Fruit fly (Drosophila melanogaster) whole organism, embryonic: ENCODE results near the gene CG32074.

Experiments used
- Awh ChIP-seq: fragments of 200-800 bp; sonication (Bioruptor generic); IDR thresholded peaks from 2 replicates; pipeline ENCODE4, ENCODE4 v1.3.6; 2022; ENCODE audit warnings: missing biosample characterization, missing genetic modification characterization
- CG10321 ChIP-seq: fragments of 200-800 bp; sonication (Bioruptor generic); IDR thresholded peaks from 2 replicates; pipeline ENCODE4 v1.3.6; 2022; ENCODE audit warnings: missing biosample characterization, missing genetic modification characterization
- CG14441 ChIP-seq: fragments of 200-800 bp; sonication (Bioruptor generic); IDR thresholded peaks from 2 replicates; pipeline ENCODE4 v1.3.6; 2022; ENCODE audit warnings: missing biosample characterization, missing genetic modification characterization
- CG14860 ChIP-seq: fragments of 200-800 bp; sonication (Bioruptor generic); IDR thresholded peaks from 3 replicates; pipeline ENCODE4 v1.3.6; 2022; ENCODE audit warnings: missing biosample characterization, missing genetic modification characterization; ENCODE audit not compliant: partially characterized antibody
- CG15601 ChIP-seq: fragments of 200-800 bp; sonication (Bioruptor generic); optimal IDR thresholded peaks from 3 replicates; lab custom pipeline; 2019; ENCODE audit warnings: missing biosample characterization, mild to moderate bottlenecking, missing genetic modification characterization, moderate library complexity
- CG17612 ChIP-seq: fragments of 200-800 bp; sonication (Bioruptor generic); IDR thresholded peaks from 2 replicates; pipeline ENCODE4 v1.3.6; 2022; ENCODE audit warnings: missing biosample characterization, missing genetic modification characterization
- CG17912 ChIP-seq: fragments of 200-800 bp; sonication (Bioruptor generic); optimal IDR thresholded peaks from 2 replicates; lab custom pipeline; 2018; ENCODE audit warnings: missing biosample characterization, mild to moderate bottlenecking, missing genetic modification characterization
- CG1832 ChIP-seq: fragments of 200-800 bp; sonication (Bioruptor generic); optimal IDR thresholded peaks from 2 replicates; lab custom pipeline; 2017; ENCODE audit warnings: missing biosample characterization, mild to moderate bottlenecking, missing genetic modification characterization, inconsistent platforms
- CG31224 ChIP-seq: fragments of 200-800 bp; sonication (Bioruptor generic); IDR thresholded peaks from 2 replicates; pipeline ENCODE4 v1.3.6; 2022; ENCODE audit warnings: missing biosample characterization, missing genetic modification characterization
- CG31441 ChIP-seq: fragments of 200-800 bp; sonication (Bioruptor generic); IDR thresholded peaks from 2 replicates; pipeline ENCODE4 v1.3.6; 2022; ENCODE audit warnings: missing biosample characterization, missing genetic modification characterization
- CG33213 ChIP-seq: fragments of 200-800 bp; sonication (Bioruptor generic); optimal IDR thresholded peaks from 3 replicates; lab custom pipeline; 2016; ENCODE audit warnings: missing biosample characterization, missing genetic modification characterization
- CG3847 ChIP-seq: fragments of 200-800 bp; sonication (Bioruptor generic); IDR thresholded peaks from 2 replicates; pipeline ENCODE4 v1.3.6; 2022; ENCODE audit warnings: missing biosample characterization, missing genetic modification characterization
- CG43689 ChIP-seq: fragments of 200-800 bp; sonication (Bioruptor generic); IDR thresholded peaks from 2 replicates; pipeline ENCODE4 v1.3.6; 2022; ENCODE audit warnings: missing biosample characterization, missing genetic modification characterization
- CG4730 ChIP-seq: fragments of 200-800 bp; sonication (Bioruptor generic); IDR thresholded peaks from 2 replicates; pipeline ENCODE4 v1.3.6; 2022; ENCODE audit warnings: missing biosample characterization, missing genetic modification characterization
- CG6683 ChIP-seq: fragments of 200-800 bp; sonication (Bioruptor generic); optimal IDR thresholded peaks from 2 replicates; lab custom pipeline; 2017; ENCODE audit warnings: missing biosample characterization, mild to moderate bottlenecking, missing genetic modification characterization, missing genetic modification reagents
- CG8924 ChIP-seq: fragments of 200-800 bp; optimal IDR thresholded peaks from 3 replicates; lab custom pipeline; 2019; ENCODE audit warnings: missing biosample characterization, mild to moderate bottlenecking, missing genetic modification characterization, moderate library complexity
- CHES-1-like ChIP-seq: fragments of 200-800 bp; sonication (Bioruptor generic); optimal IDR thresholded peaks from 2 replicates; lab custom pipeline; 2016; ENCODE audit warnings: missing biosample characterization, missing genetic modification characterization
- CTCF ChIP-seq: fragments of 200-800 bp; sonication (Bioruptor generic); optimal IDR thresholded peaks from 2 replicates; lab custom pipeline; 2017; ENCODE audit warnings: missing biosample characterization, mild to moderate bottlenecking, missing genetic modification characterization, moderate library complexity
- Camta ChIP-seq: fragments of 200-800 bp; sonication (Bioruptor generic); optimal IDR thresholded peaks from 2 replicates; lab custom pipeline; 2016; ENCODE audit warnings: missing biosample characterization, missing genetic modification characterization
- Dfd ChIP-seq, 2 experiments: fragments of >200 bp; optimal IDR thresholded peaks; 2 replicates each; lab custom pipeline; 2017; ENCODE audit warnings: missing biosample characterization in 2 of 2, missing genetic modification characterization in 2 of 2
- Dip2 ChIP-seq: fragments of 200-800 bp; sonication (Bioruptor generic); IDR thresholded peaks from 2 replicates; pipeline ENCODE4 v1.3.6; 2022; ENCODE audit warnings: missing biosample characterization, missing genetic modification characterization
- ERR ChIP-seq: fragments of 200-800 bp; sonication (Bioruptor generic); optimal IDR thresholded peaks from 2 replicates; lab custom pipeline; 2016; ENCODE audit warnings: missing biosample characterization, missing genetic modification characterization
- Eip74EF ChIP-seq, 2 experiments: fragments of 200-800 bp in 1 of 2; fragments of >200 bp in 1 of 2; sonication (Bioruptor generic) in 1 of 2; optimal IDR thresholded peaks; 2 replicates each; lab custom pipeline; 2017 to 2019; ENCODE audit warnings: missing biosample characterization in 2 of 2, missing genetic modification characterization in 2 of 2, mild to moderate bottlenecking in 1 of 2, moderate library complexity in 1 of 2
- Ets97D ChIP-seq: fragments of 200-800 bp; sonication (Bioruptor generic); optimal IDR thresholded peaks from 3 replicates; lab custom pipeline; 2016; ENCODE audit warnings: missing biosample characterization, missing genetic modification characterization
- HLHmδ ChIP-seq: fragments of 200-800 bp; sonication (Bioruptor generic); optimal IDR thresholded peaks from 2 replicates; lab custom pipeline; 2018; ENCODE audit warnings: missing biosample characterization, mild to moderate bottlenecking, missing genetic modification characterization, moderate library complexity
- Hey ChIP-seq: fragments of 200-800 bp; sonication (Bioruptor generic); optimal IDR thresholded peaks from 3 replicates; lab custom pipeline; 2018; ENCODE audit warnings: missing biosample characterization, mild to moderate bottlenecking, missing genetic modification characterization
- Nf-YC ChIP-seq: fragments of 200-800 bp; optimal IDR thresholded peaks from 3 replicates; lab custom pipeline; 2019; ENCODE audit warnings: missing biosample characterization, mild to moderate bottlenecking, missing genetic modification characterization, moderate library complexity
- NfI ChIP-seq: fragments of 200-800 bp; sonication (Bioruptor generic); optimal IDR thresholded peaks from 3 replicates; lab custom pipeline; 2018; ENCODE audit warnings: missing biosample characterization, mild to moderate bottlenecking, missing genetic modification characterization, moderate library complexity
- Pdp1 ChIP-seq, 2 experiments: fragments of 200-800 bp; sonication (Bioruptor generic); optimal IDR thresholded peaks; 3 replicates each; lab custom pipeline; 2016; ENCODE audit warnings: missing biosample characterization in 2 of 2, missing genetic modification characterization in 2 of 2, mild to moderate bottlenecking in 1 of 2, moderate library complexity in 1 of 2
- Rx ChIP-seq: fragments of 200-800 bp; sonication (Bioruptor generic); IDR thresholded peaks from 2 replicates; pipeline ENCODE4 v1.3.6; 2022; ENCODE audit warnings: missing biosample characterization, missing genetic modification characterization
- Side ChIP-seq: fragments of 200-800 bp; sonication (Bioruptor generic); optimal IDR thresholded peaks from 2 replicates; lab custom pipeline; 2016; ENCODE audit warnings: missing biosample characterization, missing genetic modification characterization
- Spps ChIP-seq: fragments of 200-800 bp; sonication (Bioruptor generic); optimal IDR thresholded peaks from 2 replicates; lab custom pipeline; 2018; ENCODE audit warnings: missing biosample characterization, mild to moderate bottlenecking, missing genetic modification characterization
- ab ChIP-seq: fragments of 200-800 bp; sonication (Bioruptor generic); optimal IDR thresholded peaks from 2 replicates; lab custom pipeline; 2016; ENCODE audit warnings: missing biosample characterization, missing genetic modification characterization
- abd-A ChIP-seq: fragments of 200-800 bp; sonication (Bioruptor generic); optimal IDR thresholded peaks from 3 replicates; lab custom pipeline; 2019; ENCODE audit warnings: missing biosample characterization, mild to moderate bottlenecking, missing genetic modification characterization, moderate library complexity
- br ChIP-seq: fragments of >200 bp; optimal IDR thresholded peaks from 2 replicates; lab custom pipeline; 2017
- cas ChIP-seq: fragments of 200-800 bp; sonication (Bioruptor generic); IDR thresholded peaks from 2 replicates; pipeline ENCODE4 v1.3.6; 2022; ENCODE audit warnings: missing biosample characterization, missing genetic modification characterization
- dati ChIP-seq: fragments of 200-800 bp; sonication (Bioruptor generic); IDR thresholded peaks from 2 replicates; pipeline ENCODE4 v1.3.6; 2022; ENCODE audit warnings: missing biosample characterization, missing genetic modification characterization
- dimm ChIP-seq: fragments of 200-800 bp; sonication (Bioruptor generic); IDR thresholded peaks from 2 replicates; pipeline ENCODE4 v1.3.6; 2022; ENCODE audit warnings: missing biosample characterization, missing genetic modification characterization
- dmrt99B ChIP-seq: fragments of 200-800 bp; sonication (Bioruptor generic); optimal IDR thresholded peaks from 2 replicates; lab custom pipeline; 2018; ENCODE audit warnings: missing biosample characterization, mild to moderate bottlenecking, missing genetic modification characterization, moderate library complexity
- ftz-f1 ChIP-seq: fragments of 200-800 bp; sonication (Bioruptor generic); optimal IDR thresholded peaks from 2 replicates; lab custom pipeline; 2016; ENCODE audit warnings: missing biosample characterization, missing genetic modification characterization
- gcm2 ChIP-seq: fragments of 200-800 bp; sonication (Bioruptor generic); optimal IDR thresholded peaks from 2 replicates; lab custom pipeline; 2016; ENCODE audit warnings: missing biosample characterization, missing genetic modification characterization
- her ChIP-seq: fragments of 200-800 bp; sonication (Bioruptor generic); optimal IDR thresholded peaks from 2 replicates; lab custom pipeline; 2016; ENCODE audit warnings: missing biosample characterization, missing genetic modification characterization
- maf-S ChIP-seq: fragments of 200-800 bp; sonication (Bioruptor generic); optimal IDR thresholded peaks from 2 replicates; lab custom pipeline; 2016; ENCODE audit warnings: missing biosample characterization, missing genetic modification characterization
- p53 ChIP-seq: fragments of 200-800 bp; sonication (Bioruptor generic); optimal IDR thresholded peaks from 2 replicates; lab custom pipeline; 2016; ENCODE audit warnings: missing biosample characterization, missing genetic modification characterization
- pita ChIP-seq: fragments of 200-800 bp; sonication (Bioruptor generic); optimal IDR thresholded peaks from 2 replicates; lab custom pipeline; 2017; ENCODE audit warnings: missing biosample characterization, mild to moderate bottlenecking, missing genetic modification characterization
- pzg ChIP-seq: fragments of 200-800 bp; sonication (Bioruptor generic); optimal IDR thresholded peaks from 3 replicates; lab custom pipeline; 2018; ENCODE audit warnings: missing biosample characterization, mild to moderate bottlenecking, missing genetic modification characterization, moderate library complexity
- sc ChIP-seq, 3 experiments: fragments of >200 bp in 2 of 3; fragments of 200-800 bp in 1 of 3; sonication (Bioruptor generic) in 1 of 3; optimal IDR thresholded peaks; 2 replicates in 2 of 3; 3 replicates in 1 of 3; lab custom pipeline; 2017; ENCODE audit warnings: mild to moderate bottlenecking in 1 of 3, missing biosample characterization in 1 of 3, missing genetic modification characterization in 1 of 3, missing genetic modification reagents in 1 of 3
- sens ChIP-seq: fragments of 200-800 bp; sonication (Bioruptor generic); peaks from one replicate; lab custom pipeline; 2016; ENCODE audit warnings: missing biosample characterization, missing genetic modification characterization
- trh ChIP-seq: fragments of 200-800 bp; sonication (Bioruptor generic); optimal IDR thresholded peaks from 2 replicates; lab custom pipeline; 2016; ENCODE audit warnings: missing biosample characterization, missing genetic modification characterization
- unpg ChIP-seq: fragments of 200-800 bp; sonication (Bioruptor generic); optimal IDR thresholded peaks from 3 replicates; lab custom pipeline; 2018; ENCODE audit warnings: missing biosample characterization, mild to moderate bottlenecking, missing genetic modification characterization, moderate library complexity
- wdn ChIP-seq: fragments of 200-800 bp; sonication (Bioruptor generic); IDR thresholded peaks from 2 replicates; pipeline ENCODE4 v1.3.6; 2022; ENCODE audit warnings: missing biosample characterization, missing genetic modification characterization
- wor ChIP-seq: fragments of 200-800 bp; sonication (Bioruptor generic); IDR thresholded peaks from 2 replicates; pipeline ENCODE4 v1.3.6; 2022; ENCODE audit warnings: missing biosample characterization, missing genetic modification characterization

Gene CG32074

DNA sequence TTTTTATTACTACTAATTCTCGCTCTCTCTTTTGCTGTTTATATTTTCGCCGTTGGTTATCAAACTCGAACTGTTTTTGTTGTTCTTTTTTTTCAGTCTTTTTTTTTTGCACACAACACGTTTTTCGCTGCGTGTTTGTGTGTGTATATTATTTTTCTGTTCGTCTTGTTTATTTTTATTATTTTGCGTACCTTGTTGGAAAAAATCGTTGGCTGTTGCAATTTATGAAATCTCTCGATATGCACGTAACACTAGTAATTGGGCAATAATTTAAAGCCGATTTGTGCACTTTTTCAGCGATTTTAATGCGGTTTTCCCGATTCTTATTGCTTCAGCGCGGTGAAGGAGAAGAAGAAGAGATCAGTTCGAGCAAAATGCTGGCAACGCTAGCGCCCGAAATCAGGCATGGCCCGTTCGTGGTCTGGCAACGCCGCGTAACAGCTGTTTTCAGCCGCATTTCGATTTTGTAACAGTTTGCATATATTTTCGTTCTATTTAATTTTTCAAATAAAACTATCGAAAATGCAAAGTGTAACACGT is 11.6 kb downstream of the CG32074 start, which contains the start of the genes FoxK and mRpL2 (continued):
- TF ChIP-seq CHES-1-like (GFP tag; lab: Kevin White, UChicago) (peak; percentile 40), CG1832 (GFP tag; lab: Kevin White, UChicago) (no peak), wdn (GFP tag; lab: Robert Waterston, UW) (no peak), HLHmδ (GFP tag; lab: Kevin White, UChicago) (no peak), wor (GFP tag; lab: Robert Waterston, UW) (no peak), CTCF (peak; percentile 44), CG4730 (GFP tag; lab: Robert Waterston, UW) (no peak), ftz-f1 (GFP tag; lab: Kevin White, UChicago) (no peak), Camta (no peak), Side (GFP tag; lab: Kevin White, UChicago) (no peak), CG31224 (GFP tag; lab: Robert Waterston, UW) (no peak), pzg (GFP tag; lab: Kevin White, UChicago) (peak; percentile 82), maf-S (GFP tag; lab: Kevin White, UChicago) (no peak), CG31441 (GFP tag; lab: Robert Waterston, UW) (no peak), CG17612 (GFP tag; lab: Robert Waterston, UW) (no peak), Pdp1 (GFP tag; optimal IDR thresholded peaks at IDR 0.05; lab: Kevin White, UChicago) (peak in 1 of 2 experiments; percentile 72), Nf-YC (tag; lab: Kevin White, UChicago) (no peak), CG14860 (GFP tag; lab: Robert Waterston, UW) (no peak), dati (no peak), Ets97D (GFP tag; lab: Kevin White, UChicago) (peak; percentile 55), sens (GFP tag; lab: Kevin White, UChicago) (peak; percentile 78), ERR (GFP tag; lab: Kevin White, UChicago) (peak; percentile 4), CG10321 (GFP tag; lab: Robert Waterston, UW) (no peak), CG8924 (tag; lab: Kevin White, UChicago) (peak; percentile 21), abd-A (tag; lab: Kevin White, UChicago) (no peak), cas (GFP tag; lab: Robert Waterston, UW) (no peak), Eip74EF (GFP tag; optimal IDR thresholded peaks at IDR 0.05; lab: Kevin White, UChicago) (no peak), CG3847 (GFP tag; lab: Robert Waterston, UW) (peak; percentile 63; the same call in 1 of the 2 replicates), gcm2 (GFP tag; lab: Kevin White, UChicago) (peak; percentile 2), br (lab: Kevin White, UChicago) (no peak), CG43689 (GFP tag; lab: Robert Waterston, UW) (no peak), dmrt99B (no peak), trh (GFP tag; lab: Kevin White, UChicago) (no peak), CG17912 (GFP tag; lab: Kevin White, UChicago) (peak; percentile 26), Dip2 (GFP tag; lab: Robert Waterston, UW) (no peak), her (GFP tag; lab: Kevin White, UChicago) (no peak), ab (no peak), sc (optimal IDR thresholded peaks at IDR 0.05; lab: Kevin White, UChicago) (no peak), sc (GFP tag; optimal IDR thresholded peaks at IDR 0.05; lab: Kevin White, UChicago) (no peak), CG15601 (tag; lab: Kevin White, UChicago) (no peak), CG6683 (GFP tag; lab: Kevin White, UChicago) (no peak), unpg (GFP tag; lab: Kevin White, UChicago) (no peak), Dfd (GFP tag; optimal IDR thresholded peaks at IDR 0.05; lab: Kevin White, UChicago) (no peak), CG14441 (GFP tag; lab: Robert Waterston, UW) (no peak), pita (GFP tag; lab: Kevin White, UChicago) (no peak), NfI (GFP tag; lab: Kevin White, UChicago) (no peak), Rx (GFP tag; lab: Robert Waterston, UW) (no peak), Hey (no peak), Spps (tag; lab: Kevin White, UChicago) (no peak), p53 (GFP tag; lab: Kevin White, UChicago) (no peak), CG33213 (GFP tag; lab: Kevin White, UChicago) (peak; percentile 10), dimm (no peak), Awh (GFP tag; lab: Robert Waterston, UW) (no peak)
